Worm (Caenorhabditis elegans): ENCODE measurements around the gene W07A12.8.

The W07A12.8 gene

ce11 chrII:9117789-9118242, 47.8 kb downstream of the W07A12.8 start:
- TF ChIP-seq ztf-4 (tag; optimal IDR thresholded peaks at IDR 0.05) (peak; percentile 46), nhr-21 (tag; optimal IDR thresholded peaks at IDR 0.05) (peak; percentile 78), lin-13 (GFP tag; optimal IDR thresholded peaks at IDR 0.05) (no peak), nhr-129 (tag; optimal IDR thresholded peaks at IDR 0.05) (peak; percentile 1), ama-1 (optimal IDR thresholded peaks at IDR 0.05) (no peak), nhr-10 (tag; optimal IDR thresholded peaks at IDR 0.05) (no peak), mdl-1 (tag; optimal IDR thresholded peaks at IDR 0.05) (no peak), C34F6.9 (tag; optimal IDR thresholded peaks at IDR 0.05) (peak; percentile 22), mbf-1 (tag; optimal IDR thresholded peaks at IDR 0.05) (no peak), fos-1 (tag; optimal IDR thresholded peaks at IDR 0.05) (peak; percentile 92), dmd-4 (tag; optimal IDR thresholded peaks at IDR 0.05) (peak; percentile 25), sma-9 (GFP tag; optimal IDR thresholded peaks at IDR 0.05) (peak; percentile 80), sma-9 (tag; optimal IDR thresholded peaks at IDR 0.05) (no peak), zag-1 (tag; optimal IDR thresholded peaks at IDR 0.05) (peak; percentile 30), nhr-6 (tag; optimal IDR thresholded peaks at IDR 0.05) (peak; percentile 6), lsy-2 (tag; optimal IDR thresholded peaks at IDR 0.05) (peak; percentile 5 to 56), crh-2 (tag; optimal IDR thresholded peaks at IDR 0.05) (peak; percentile 47)

- peak in 1 of 2 experiments; percentile 1 for TF ChIP-seq lsy-2 (tag; optimal IDR thresholded peaks at IDR 0.05)
- peak; percentile 35 for TF ChIP-seq nhr-129 (tag; optimal IDR thresholded peaks at IDR 0.05)
- no peak for TF ChIP-seq ceh-82 (tag; optimal IDR thresholded peaks at IDR 0.05)
- TF ChIP-seq fos-1 (tag; optimal IDR thresholded peaks at IDR 0.05) = peak; percentile 99
- TF ChIP-seq zag-1 (tag; optimal IDR thresholded peaks at IDR 0.05) = no peak
These were observed 49.2 kb downstream of the W07A12.8 start for ce11 chrII:9116404-9116803.

ce11 chrII:9115644-9116043, 50.0 kb downstream of the W07A12.8 start:
- TF ChIP-seq unc-55 (GFP tag; optimal IDR thresholded peaks at IDR 0.05) = no peak
- peak in 1 of 2 experiments; percentile 43 for TF ChIP-seq lsy-2 (tag; optimal IDR thresholded peaks at IDR 0.05)
- TF ChIP-seq egl-27 (tag; optimal IDR thresholded peaks at IDR 0.05) = no peak
- peak; percentile 58 for TF ChIP-seq nhr-21 (tag; optimal IDR thresholded peaks at IDR 0.05)
- TF ChIP-seq blmp-1 (tag; optimal IDR thresholded peaks at IDR 0.05; ENCODE audit: insufficient read depth) = no peak
- no peak for TF ChIP-seq mbf-1 (tag; optimal IDR thresholded peaks at IDR 0.05)
- TF ChIP-seq unc-62 (GFP tag; optimal IDR thresholded peaks at IDR 0.05) = no peak
- TF ChIP-seq nhr-77 (tag; optimal IDR thresholded peaks at IDR 0.05) = no peak
- peak; percentile 32 for TF ChIP-seq crh-2 (tag; optimal IDR thresholded peaks at IDR 0.05)
- peak; percentile 37 for TF ChIP-seq sma-9 (GFP tag; optimal IDR thresholded peaks at IDR 0.05)
- TF ChIP-seq sma-9 (tag; optimal IDR thresholded peaks at IDR 0.05) = no peak
- TF ChIP-seq fos-1 (tag; optimal IDR thresholded peaks at IDR 0.05) = no peak
- TF ChIP-seq zag-1 (tag; optimal IDR thresholded peaks at IDR 0.05) = no peak
- no peak for TF ChIP-seq gmeb-1 (tag; optimal IDR thresholded peaks at IDR 0.05)
- no peak for TF ChIP-seq ztf-4 (tag; optimal IDR thresholded peaks at IDR 0.05)
- TF ChIP-seq nhr-12 (tag; optimal IDR thresholded peaks at IDR 0.05) = no peak

ce11 chrII:9114972-9115371, 50.6 kb downstream of the W07A12.8 start:
- TF ChIP-seq dmd-4 (tag; optimal IDR thresholded peaks at IDR 0.05) (no peak), unc-55 (GFP tag; optimal IDR thresholded peaks at IDR 0.05) (no peak), gmeb-1 (tag; optimal IDR thresholded peaks at IDR 0.05) (no peak), ztf-4 (tag; optimal IDR thresholded peaks at IDR 0.05) (no peak), snpc-4 (tag; optimal IDR thresholded peaks at IDR 0.05) (no peak), elt-3 (tag; optimal IDR thresholded peaks at IDR 0.05) (no peak), lin-11 (tag; optimal IDR thresholded peaks at IDR 0.05) (no peak), lsy-2 (tag; optimal IDR thresholded peaks at IDR 0.05) (no peak), mbf-1 (tag; optimal IDR thresholded peaks at IDR 0.05) (no peak), unc-39 (tag; optimal IDR thresholded peaks at IDR 0.05) (no peak), nhr-77 (tag; optimal IDR thresholded peaks at IDR 0.05) (no peak), R02D3.7 (tag; optimal IDR thresholded peaks at IDR 0.05) (no peak), aly-2 (tag; optimal IDR thresholded peaks at IDR 0.05) (no peak), nhr-12 (tag; optimal IDR thresholded peaks at IDR 0.05) (no peak), blmp-1 (tag; optimal IDR thresholded peaks at IDR 0.05; ENCODE audit: insufficient read depth) (no peak), ceh-16 (tag; optimal IDR thresholded peaks at IDR 0.05) (no peak), nhr-129 (tag; optimal IDR thresholded peaks at IDR 0.05) (no peak), skn-1 (tag; optimal IDR thresholded peaks at IDR 0.05) (no peak), nhr-6 (tag; optimal IDR thresholded peaks at IDR 0.05) (no peak), F13H6.1 (tag; optimal IDR thresholded peaks at IDR 0.05) (no peak)

- TF ChIP-seq nhr-10 (tag; optimal IDR thresholded peaks at IDR 0.05) (no peak), nhr-129 (tag; optimal IDR thresholded peaks at IDR 0.05) (no peak), nhr-21 (tag; optimal IDR thresholded peaks at IDR 0.05) (no peak), blmp-1 (tag; optimal IDR thresholded peaks at IDR 0.05; ENCODE audit: insufficient read depth) (peak; percentile 69), nhr-23 (tag; optimal IDR thresholded peaks at IDR 0.05) (no peak), peb-1 (tag; optimal IDR thresholded peaks at IDR 0.05) (no peak), F13H6.1 (tag; optimal IDR thresholded peaks at IDR 0.05) (peak; percentile 36), mdl-1 (tag; optimal IDR thresholded peaks at IDR 0.05) (no peak), fos-1 (tag; optimal IDR thresholded peaks at IDR 0.05) (peak; percentile 68), ama-1 (optimal IDR thresholded peaks at IDR 0.05) (no peak), nhr-6 (tag; optimal IDR thresholded peaks at IDR 0.05) (no peak), lin-13 (GFP tag; optimal IDR thresholded peaks at IDR 0.05) (no peak), nhr-12 (tag; optimal IDR thresholded peaks at IDR 0.05) (no peak), nhr-237 (tag; optimal IDR thresholded peaks at IDR 0.05) (no peak), sma-9 (GFP tag; optimal IDR thresholded peaks at IDR 0.05) (peak; percentile 46), sma-9 (tag; optimal IDR thresholded peaks at IDR 0.05) (no peak), sem-4 (tag; optimal IDR thresholded peaks at IDR 0.05) (no peak), dmd-4 (tag; optimal IDR thresholded peaks at IDR 0.05) (no peak), nhr-11 (tag; optimal IDR thresholded peaks at IDR 0.05) (no peak), nhr-25 (tag; optimal IDR thresholded peaks at IDR 0.05) (no peak), Y55F3AM.14 (GFP tag; optimal IDR thresholded peaks at IDR 0.05) (no peak), elt-1 (tag; optimal IDR thresholded peaks at IDR 0.05) (no peak), crh-2 (tag; optimal IDR thresholded peaks at IDR 0.05) (peak; percentile 41), zag-1 (tag; optimal IDR thresholded peaks at IDR 0.05) (no peak)
These were observed 51.9 kb downstream of the W07A12.8 start for ce11 chrII:9113759-9114158.
